Worm (Caenorhabditis elegans) whole organism, L1 larva: ENCODE data around the gene clec-79.

Experiments used
- ceh-88 ChIP-seq: fragments of 200-800 bp; sonication (Bioruptor generic); IDR thresholded peaks from 2 replicates; pipeline ENCODE4 v1.3.6; 2022; ENCODE audit warnings: missing genetic modification characterization, missing compliant biosample characterization
- ces-1 ChIP-seq: fragments of 150-350 bp; optimal IDR thresholded peaks from 2 replicates; lab custom pipeline; 2014; ENCODE audit warnings: missing biosample characterization, missing genetic modification reagents, missing genetic modification characterization
- elt-2 ChIP-seq: sonication (generic microtip); optimal IDR thresholded peaks from 2 replicates; lab custom pipeline; 2016; ENCODE audit warnings: missing genetic modification characterization, mild to moderate bottlenecking, inconsistent platforms, missing compliant biosample characterization, missing genetic modification reagents
- elt-3 ChIP-seq, 6 experiments: fragments of 150-350 bp in 1 of 6; sonication (generic microtip); optimal IDR thresholded peaks; 2 replicates each; lab custom pipeline; 2017 to 2018; ENCODE audit warnings: missing biosample characterization in 6 of 6, missing genetic modification characterization in 6 of 6, inconsistent platforms in 1 of 6
- hpl-2 ChIP-seq: fragments of 150-350 bp; optimal IDR thresholded peaks from 2 replicates; lab custom pipeline; 2014; ENCODE audit warnings: missing biosample characterization, missing genetic modification reagents, missing genetic modification characterization
- lir-3 ChIP-seq: sonication (generic microtip); optimal IDR thresholded peaks from 2 replicates; lab custom pipeline; 2016; ENCODE audit warnings: mild to moderate bottlenecking, missing genetic modification characterization, moderate library complexity, missing compliant biosample characterization; ENCODE audit not compliant: poor library complexity
- nhr-237 ChIP-seq: fragments of 150-350 bp; optimal IDR thresholded peaks from 2 replicates; lab custom pipeline; 2014; ENCODE audit warnings: missing biosample characterization, missing genetic modification characterization
- nhr-90 ChIP-seq: sonication (generic microtip); optimal IDR thresholded peaks from 2 replicates; lab custom pipeline; 2016; ENCODE audit warnings: mild to moderate bottlenecking, missing genetic modification characterization, missing compliant biosample characterization; ENCODE audit not compliant: poor library complexity
- pax-3 ChIP-seq: fragments of 200-800 bp; sonication (Bioruptor generic); optimal IDR thresholded peaks from 2 replicates; lab custom pipeline; 2018; ENCODE audit warnings: mild to moderate bottlenecking, missing genetic modification characterization, moderate library complexity, missing compliant biosample characterization
- ztf-11 ChIP-seq, 2 experiments: sonication (generic microtip); optimal IDR thresholded peaks; 2 replicates each; lab custom pipeline; 2016 to 2017; ENCODE audit warnings: missing genetic modification characterization in 2 of 2, missing biosample characterization in 1 of 2, missing compliant biosample characterization in 1 of 2

ce11 chrIV:4015660-4016059 is 42.5 kb downstream of the clec-79 start:
- TF ChIP-seq elt-2 (no peak), pax-3 (tag; lab: Kevin White, UChicago) (no peak), nhr-90 (tag; lab: Kevin White, UChicago) (no peak), hpl-2 (GFP tag; lab: Kevin White, UChicago) (no peak), elt-3 (tag; optimal IDR thresholded peaks at IDR 0.05; lab: Kevin White, UChicago) (no peak), ces-1 (no peak), ztf-11 (tag; optimal IDR thresholded peaks at IDR 0.05; lab: Kevin White, UChicago) (no peak), lir-3 (tag; lab: Kevin White, UChicago) (no peak), nhr-237 (tag; lab: Kevin White, UChicago) (no peak), ceh-88 (GFP tag; lab: Robert Waterston, UW) (no peak)
